Fruit fly (Drosophila melanogaster): Measurements from ENCODE around the gene Pitslre.
A peak's percentile ranks its signal among the peaks of the same experiment; 100 is the strongest.

Gene Pitslre

DNA sequence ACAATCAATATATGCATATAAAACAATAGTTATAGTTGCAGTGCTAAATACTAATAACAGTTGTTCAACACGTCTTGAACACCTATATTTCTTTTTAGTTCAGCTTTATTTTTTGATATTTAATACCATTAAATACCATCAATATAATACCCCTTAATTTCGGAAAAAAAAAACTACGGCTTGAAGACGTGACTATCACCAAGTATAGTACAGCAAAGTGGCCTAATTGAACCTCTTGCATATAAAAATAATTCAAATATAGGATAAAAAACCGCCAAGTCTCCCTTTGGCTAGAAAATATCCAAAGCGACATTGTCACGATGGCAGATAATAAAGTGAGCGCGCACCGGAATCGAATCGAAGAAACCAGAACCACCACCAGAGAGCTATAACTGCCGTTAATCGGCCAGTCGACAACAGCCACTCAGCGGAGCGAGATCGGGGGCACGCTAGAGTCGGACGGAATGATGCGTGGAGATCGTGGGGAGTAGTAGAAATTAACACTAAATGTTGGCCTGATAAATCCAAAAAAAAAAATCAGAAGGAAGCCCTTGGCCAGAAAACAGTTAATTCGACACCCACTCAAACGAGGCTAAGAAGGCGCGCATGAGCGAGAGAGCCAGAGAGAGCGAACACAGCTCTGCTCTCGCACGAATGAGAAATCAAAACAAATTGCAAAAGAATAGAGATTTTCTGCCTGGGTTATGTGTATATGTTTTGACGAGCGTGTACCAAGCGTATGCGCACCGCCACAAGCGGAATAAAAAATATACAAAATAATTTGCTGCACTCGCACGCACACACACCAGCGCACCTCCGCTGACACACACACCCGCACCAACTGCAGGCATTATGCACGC lies 13.7 kb downstream of the Pitslre start (continued):
- peak; percentile 41; the same call in 1 of the 3 replicates for TF ChIP-seq CG6791 (GFP tag; IDR thresholded peaks at IDR 0.05; ENCODE audit: partially characterized antibody)
- TF ChIP-seq CG17385 (GFP tag; optimal IDR thresholded peaks at IDR 0.05): peak; percentile 19
- TF ChIP-seq CG17802 (tag; optimal IDR thresholded peaks at IDR 0.05): no peak
- no peak for TF ChIP-seq hth (optimal IDR thresholded peaks at IDR 0.05)
- no peak for TF ChIP-seq gsb-n (tag; optimal IDR thresholded peaks at IDR 0.05)
- peak; percentile 89 for TF ChIP-seq kni (GFP tag; optimal IDR thresholded peaks at IDR 0.05)
- TF ChIP-seq dpn (GFP tag; optimal IDR thresholded peaks at IDR 0.05): peak; percentile 30 to 46
- TF ChIP-seq stc (GFP tag; IDR thresholded peaks at IDR 0.05): peak; percentile 25; the same call in 1 of the 2 replicates
- TF ChIP-seq Rfx (GFP tag; IDR thresholded peaks at IDR 0.05): peak; percentile 33; the same call in 1 of the 2 replicates
- peak; percentile 84 for TF ChIP-seq sqz (GFP tag; optimal IDR thresholded peaks at IDR 0.05)
- peak; percentile 17 for TF ChIP-seq CG18476 (GFP tag; optimal IDR thresholded peaks at IDR 0.05)
- TF ChIP-seq Sry-δ (GFP tag; optimal IDR thresholded peaks at IDR 0.05): peak; percentile 18
- peak; percentile 67; the same call in 2 of the 3 replicates for TF ChIP-seq z (GFP tag; IDR thresholded peaks at IDR 0.05)
- TF ChIP-seq crp (GFP tag; optimal IDR thresholded peaks at IDR 0.05): no peak
- no peak for TF ChIP-seq slou (GFP tag; optimal IDR thresholded peaks at IDR 0.05)
- peak; percentile 4 for TF ChIP-seq Chrac-16 (GFP tag; optimal IDR thresholded peaks at IDR 0.05)
- peak; percentile 13 for TF ChIP-seq CG30431 (GFP tag; optimal IDR thresholded peaks at IDR 0.05)
- TF ChIP-seq tio (GFP tag; optimal IDR thresholded peaks at IDR 0.05): no peak
- TF ChIP-seq Dbx (GFP tag; IDR thresholded peaks at IDR 0.05): peak; percentile 69; the same call in 2 of the 3 replicates
- peak; percentile 8 for TF ChIP-seq unpg (GFP tag; optimal IDR thresholded peaks at IDR 0.05)
- TF ChIP-seq CG8924 (tag; optimal IDR thresholded peaks at IDR 0.05): peak; percentile 40
- TF ChIP-seq B-H2 (GFP tag; optimal IDR thresholded peaks at IDR 0.05): peak; percentile 32
- peak; percentile 67 for TF ChIP-seq Dek (tag; optimal IDR thresholded peaks at IDR 0.05)
- peak; percentile 9 for TF ChIP-seq YL-1 (GFP tag; optimal IDR thresholded peaks at IDR 0.05)
- TF ChIP-seq corto (GFP tag; optimal IDR thresholded peaks at IDR 0.05): peak; percentile 6
- peak; percentile 53; the same call in 1 of the 2 replicates for TF ChIP-seq CG42726 (GFP tag; IDR thresholded peaks at IDR 0.05; ENCODE audit: partially characterized antibody)
- TF ChIP-seq zen (tag; optimal IDR thresholded peaks at IDR 0.05): peak; percentile 46
- TF ChIP-seq NK7.1 (GFP tag; optimal IDR thresholded peaks at IDR 0.05): peak; percentile 37
- TF ChIP-seq exex (tag; optimal IDR thresholded peaks at IDR 0.05): peak; percentile 5
- TF ChIP-seq Tbp (GFP tag; optimal IDR thresholded peaks at IDR 0.05): peak; percentile 83
- peak; percentile 16 for TF ChIP-seq CG4424 (GFP tag; optimal IDR thresholded peaks at IDR 0.05)
- peak; percentile 45 for TF ChIP-seq sna (GFP tag; IDR thresholded peaks at IDR 0.05; ENCODE audit: partially characterized antibody)
- peak; percentile 68 for TF ChIP-seq vvl (GFP tag; IDR thresholded peaks at IDR 0.05)
- no peak for TF ChIP-seq zf30C (GFP tag; optimal IDR thresholded peaks at IDR 0.05)
- TF ChIP-seq CG32772 (GFP tag; IDR thresholded peaks at IDR 0.05): no peak
- TF ChIP-seq Eip74EF (GFP tag; optimal IDR thresholded peaks at IDR 0.05): peak in 1 of 2 experiments; percentile 56
- peak; percentile 19 for TF ChIP-seq dm (GFP tag; optimal IDR thresholded peaks at IDR 0.05)
- TF ChIP-seq CG9609 (GFP tag; optimal IDR thresholded peaks at IDR 0.05): no peak
- peak; percentile 26; the same call in 1 of the 2 replicates for TF ChIP-seq CG14014 (GFP tag; IDR thresholded peaks at IDR 0.05)
- TF ChIP-seq MTF-1 (GFP tag; optimal IDR thresholded peaks at IDR 0.05; ENCODE audit: borderline replicate concordance): peak; percentile 56
- peak; percentile 55 for TF ChIP-seq CG7556 (GFP tag; optimal IDR thresholded peaks at IDR 0.05)
- TF ChIP-seq Ravus (GFP tag; IDR thresholded peaks at IDR 0.05): no peak
- no peak for TF ChIP-seq br (optimal IDR thresholded peaks at IDR 0.05)
- no peak for TF ChIP-seq CG3838 (GFP tag; optimal IDR thresholded peaks at IDR 0.05)
- peak; percentile 75 for TF ChIP-seq mirr (GFP tag; optimal IDR thresholded peaks at IDR 0.05)
- peak; percentile 44 for TF ChIP-seq pho (GFP tag; optimal IDR thresholded peaks at IDR 0.05)
- 0 out of 3 replicates have a peak, but pooled peaks have one; percentile 52 for TF ChIP-seq zfh1 (GFP tag; IDR thresholded peaks at IDR 0.05)
- TF ChIP-seq Fer2 (tag; optimal IDR thresholded peaks at IDR 0.05): peak; percentile 32

All from whole organism, embryonic.